Fruit fly (Drosophila melanogaster) whole organism, embryonic: Measurements from ENCODE around the gene SMC6.

Source experiments
- BEAF-32 ChIP-seq: fragments of 200-800 bp; sonication (Bioruptor generic); optimal IDR thresholded peaks from 3 replicates; lab custom pipeline; 2017; ENCODE audit warnings: missing biosample characterization, missing genetic modification characterization, mild to moderate bottlenecking, moderate library complexity, missing genetic modification reagents
- Bgb ChIP-seq: fragments of 200-800 bp; sonication (Bioruptor generic); IDR thresholded peaks from 2 replicates; pipeline ENCODE4 v1.3.6; 2022; ENCODE audit warnings: missing biosample characterization, missing genetic modification characterization; ENCODE audit not compliant: partially characterized antibody
- Bteb2 ChIP-seq: fragments of 200-800 bp; sonication (Bioruptor generic); optimal IDR thresholded peaks from 2 replicates; lab custom pipeline; 2016; ENCODE audit warnings: missing biosample characterization, missing genetic modification characterization
- C15 ChIP-seq: fragments of 200-800 bp; sonication (Bioruptor generic); IDR thresholded peaks from 3 replicates; pipeline ENCODE4 v1.3.6; 2022; ENCODE audit warnings: missing biosample characterization, missing genetic modification characterization
- CG14710 ChIP-seq: fragments of 200-800 bp; sonication (Bioruptor generic); optimal IDR thresholded peaks from 3 replicates; lab custom pipeline; 2019; ENCODE audit warnings: missing biosample characterization, mild to moderate bottlenecking, missing genetic modification characterization, moderate library complexity
- CG15696 ChIP-seq: fragments of 200-800 bp; sonication (Bioruptor generic); optimal IDR thresholded peaks from 2 replicates; lab custom pipeline; 2019; ENCODE audit warnings: missing biosample characterization, mild to moderate bottlenecking, missing genetic modification characterization, moderate library complexity
- CG1602 ChIP-seq: fragments of 200-800 bp; sonication (Bioruptor generic); optimal IDR thresholded peaks from 3 replicates; lab custom pipeline; 2016; ENCODE audit warnings: missing biosample characterization, missing genetic modification characterization
- CG17385 ChIP-seq: fragments of 200-800 bp; sonication (Bioruptor generic); optimal IDR thresholded peaks from 3 replicates; lab custom pipeline; 2018; ENCODE audit warnings: missing biosample characterization, mild to moderate bottlenecking, missing genetic modification characterization
- CG17568 ChIP-seq: fragments of 200-800 bp; sonication (Bioruptor generic); optimal IDR thresholded peaks from 2 replicates; lab custom pipeline; 2018; ENCODE audit warnings: missing biosample characterization, mild to moderate bottlenecking, missing genetic modification characterization, moderate library complexity
- CG17612 ChIP-seq: fragments of 200-800 bp; sonication (Bioruptor generic); IDR thresholded peaks from 2 replicates; pipeline ENCODE4 v1.3.6; 2022; ENCODE audit warnings: missing biosample characterization, missing genetic modification characterization
- CG31365 ChIP-seq: fragments of 200-800 bp; sonication (Bioruptor generic); optimal IDR thresholded peaks from 2 replicates; lab custom pipeline; 2018; ENCODE audit warnings: missing biosample characterization, mild to moderate bottlenecking, missing genetic modification characterization
- CG34224 ChIP-seq: fragments of 200-800 bp; sonication (Bioruptor generic); IDR thresholded peaks from 3 replicates; pipeline ENCODE4 v1.3.6; 2022; ENCODE audit warnings: missing biosample characterization, missing genetic modification characterization; ENCODE audit not compliant: partially characterized antibody
- CG3847 ChIP-seq: fragments of 200-800 bp; sonication (Bioruptor generic); IDR thresholded peaks from 2 replicates; pipeline ENCODE4 v1.3.6; 2022; ENCODE audit warnings: missing biosample characterization, missing genetic modification characterization
- CG4730 ChIP-seq: fragments of 200-800 bp; sonication (Bioruptor generic); IDR thresholded peaks from 2 replicates; pipeline ENCODE4 v1.3.6; 2022; ENCODE audit warnings: missing biosample characterization, missing genetic modification characterization
- CG5180 ChIP-seq: fragments of 200-800 bp; sonication (Bioruptor generic); optimal IDR thresholded peaks from 3 replicates; lab custom pipeline; 2017; ENCODE audit warnings: missing biosample characterization, missing genetic modification characterization, mild to moderate bottlenecking, moderate library complexity, missing genetic modification reagents
- CG6272 ChIP-seq: fragments of 200-800 bp; sonication (Bioruptor generic); IDR thresholded peaks from 2 replicates; pipeline ENCODE4 v1.3.6; 2022; ENCODE audit warnings: missing biosample characterization, missing genetic modification characterization
- CG6654 ChIP-seq: fragments of 200-800 bp; sonication (Bioruptor generic); optimal IDR thresholded peaks from 2 replicates; lab custom pipeline; 2017; ENCODE audit warnings: missing biosample characterization, mild to moderate bottlenecking, missing genetic modification characterization
- CG7271 ChIP-seq: fragments of 200-800 bp; sonication (Bioruptor generic); optimal IDR thresholded peaks from 2 replicates; lab custom pipeline; 2018; ENCODE audit warnings: missing biosample characterization, mild to moderate bottlenecking, missing genetic modification characterization, moderate library complexity
- CG9215 ChIP-seq: fragments of 200-800 bp; sonication (Bioruptor generic); IDR thresholded peaks from 2 replicates; pipeline ENCODE4 v1.3.6; 2022; ENCODE audit warnings: missing biosample characterization, missing genetic modification characterization
- CrebB ChIP-seq: fragments of 200-800 bp; sonication (Bioruptor generic); optimal IDR thresholded peaks from 3 replicates; lab custom pipeline; 2018; ENCODE audit warnings: missing biosample characterization, mild to moderate bottlenecking, missing genetic modification characterization
- D19A ChIP-seq: fragments of 200-800 bp; optimal IDR thresholded peaks from 3 replicates; lab custom pipeline; 2019; ENCODE audit warnings: missing biosample characterization, mild to moderate bottlenecking, missing genetic modification characterization, moderate library complexity
- Dek ChIP-seq: fragments of 200-800 bp; sonication (Bioruptor generic); optimal IDR thresholded peaks from 3 replicates; lab custom pipeline; 2019; ENCODE audit warnings: missing biosample characterization, mild to moderate bottlenecking, missing genetic modification characterization, moderate library complexity
- Dip2 ChIP-seq: fragments of 200-800 bp; sonication (Bioruptor generic); IDR thresholded peaks from 2 replicates; pipeline ENCODE4 v1.3.6; 2022; ENCODE audit warnings: missing biosample characterization, missing genetic modification characterization
- GATAe ChIP-seq: fragments of 200-800 bp; sonication (Bioruptor generic); conservative IDR thresholded peaks from 2 replicates; pipeline ENCODE4 v1.3.6; 2022; ENCODE audit warnings: missing biosample characterization, missing genetic modification characterization
- Gsc ChIP-seq: fragments of 200-800 bp; sonication (Bioruptor generic); IDR thresholded peaks from 2 replicates; pipeline ENCODE4 v1.3.6; 2022; ENCODE audit warnings: missing biosample characterization, missing genetic modification characterization
- Hr51 ChIP-seq, 2 experiments: fragments of 200-800 bp; sonication (Bioruptor generic); optimal IDR thresholded peaks; 2 replicates in 1 of 2; 3 replicates in 1 of 2; lab custom pipeline; 2016 to 2018; ENCODE audit warnings: missing biosample characterization in 2 of 2, missing genetic modification characterization in 2 of 2, mild to moderate bottlenecking in 1 of 2, moderate library complexity in 1 of 2
- Hsf ChIP-seq: fragments of 200-800 bp; sonication (Bioruptor generic); optimal IDR thresholded peaks from 3 replicates; lab custom pipeline; 2016; ENCODE audit warnings: missing biosample characterization, missing genetic modification characterization
- NC2α ChIP-seq: fragments of 200-800 bp; sonication (Bioruptor generic); optimal IDR thresholded peaks from 2 replicates; lab custom pipeline; 2016; ENCODE audit warnings: missing biosample characterization, missing genetic modification characterization
- Ravus ChIP-seq: fragments of 200-800 bp; sonication (Bioruptor generic); IDR thresholded peaks from 2 replicates; pipeline ENCODE4 v1.3.6; 2022; ENCODE audit warnings: missing biosample characterization, missing genetic modification characterization
- Rx ChIP-seq: fragments of 200-800 bp; sonication (Bioruptor generic); IDR thresholded peaks from 2 replicates; pipeline ENCODE4 v1.3.6; 2022; ENCODE audit warnings: missing biosample characterization, missing genetic modification characterization
- ap ChIP-seq: fragments of 200-800 bp; sonication (Bioruptor generic); IDR thresholded peaks from 2 replicates; pipeline ENCODE4 v1.3.6; 2022; ENCODE audit warnings: missing biosample characterization, missing genetic modification characterization
- bab2 ChIP-seq: fragments of 200-800 bp; sonication (Bioruptor generic); optimal IDR thresholded peaks from 2 replicates; lab custom pipeline; 2016; ENCODE audit warnings: missing biosample characterization, missing genetic modification characterization
- danr ChIP-seq: fragments of 200-800 bp; sonication (Bioruptor generic); IDR thresholded peaks from 2 replicates; pipeline ENCODE4 v1.3.6; 2022; ENCODE audit warnings: missing biosample characterization, missing genetic modification characterization
- dmrt11E ChIP-seq: fragments of 200-800 bp; sonication (Bioruptor generic); optimal IDR thresholded peaks from 3 replicates; lab custom pipeline; 2018; ENCODE audit warnings: missing biosample characterization, mild to moderate bottlenecking, missing genetic modification characterization, moderate library complexity
- fd96Cb ChIP-seq: fragments of 200-800 bp; sonication (Bioruptor generic); optimal IDR thresholded peaks from 2 replicates; lab custom pipeline; 2018; ENCODE audit warnings: missing biosample characterization, mild to moderate bottlenecking, missing genetic modification characterization, moderate library complexity
- ftz-f1 ChIP-seq: fragments of 200-800 bp; sonication (Bioruptor generic); optimal IDR thresholded peaks from 2 replicates; lab custom pipeline; 2016; ENCODE audit warnings: missing biosample characterization, missing genetic modification characterization
- gt ChIP-seq: fragments of 200-800 bp; sonication (Bioruptor generic); IDR thresholded peaks from 2 replicates; pipeline ENCODE4 v1.3.6; 2022; ENCODE audit warnings: missing biosample characterization, missing genetic modification characterization
- h ChIP-seq: fragments of >200 bp; optimal IDR thresholded peaks from 2 replicates; lab custom pipeline; 2017
- jigr1 ChIP-seq: fragments of 200-800 bp; sonication (Bioruptor generic); IDR thresholded peaks from 3 replicates; pipeline ENCODE4 v1.3.6; 2022; ENCODE audit warnings: missing biosample characterization, missing genetic modification characterization
- lab ChIP-seq: fragments of 200-800 bp; sonication (Bioruptor generic); optimal IDR thresholded peaks from 3 replicates; lab custom pipeline; 2017; ENCODE audit warnings: missing biosample characterization, missing genetic modification characterization, mild to moderate bottlenecking, moderate library complexity, missing genetic modification reagents
- lola ChIP-seq, 3 experiments: fragments of >200 bp in 2 of 3; fragments of 200-800 bp in 1 of 3; sonication (Bioruptor generic) in 1 of 3; optimal IDR thresholded peaks; 2 replicates each; lab custom pipeline; 2017 to 2019; ENCODE audit warnings: missing biosample characterization in 3 of 3, missing genetic modification characterization in 3 of 3, mild to moderate bottlenecking in 1 of 3, moderate library complexity in 1 of 3
- pho ChIP-seq: fragments of 200-800 bp; sonication (Bioruptor generic); optimal IDR thresholded peaks from 2 replicates; lab custom pipeline; 2016; ENCODE audit warnings: missing biosample characterization, missing genetic modification characterization
- psq ChIP-seq: fragments of 200-800 bp; sonication (Bioruptor generic); optimal IDR thresholded peaks from 2 replicates; lab custom pipeline; 2017; ENCODE audit warnings: missing biosample characterization, missing genetic modification characterization
- trem ChIP-seq: fragments of 200-800 bp; optimal IDR thresholded peaks from 3 replicates; lab custom pipeline; 2019; ENCODE audit warnings: missing biosample characterization, mild to moderate bottlenecking, missing genetic modification characterization, moderate library complexity
- wek ChIP-seq: fragments of 200-800 bp; sonication (Bioruptor generic); optimal IDR thresholded peaks from 3 replicates; lab custom pipeline; 2018; ENCODE audit warnings: missing biosample characterization, mild to moderate bottlenecking, missing genetic modification characterization, moderate library complexity
- zen ChIP-seq: fragments of 200-800 bp; sonication (Bioruptor generic); optimal IDR thresholded peaks from 3 replicates; lab custom pipeline; 2018; ENCODE audit warnings: missing biosample characterization, mild to moderate bottlenecking, missing genetic modification characterization, moderate library complexity

SMC6 gene

DNA sequence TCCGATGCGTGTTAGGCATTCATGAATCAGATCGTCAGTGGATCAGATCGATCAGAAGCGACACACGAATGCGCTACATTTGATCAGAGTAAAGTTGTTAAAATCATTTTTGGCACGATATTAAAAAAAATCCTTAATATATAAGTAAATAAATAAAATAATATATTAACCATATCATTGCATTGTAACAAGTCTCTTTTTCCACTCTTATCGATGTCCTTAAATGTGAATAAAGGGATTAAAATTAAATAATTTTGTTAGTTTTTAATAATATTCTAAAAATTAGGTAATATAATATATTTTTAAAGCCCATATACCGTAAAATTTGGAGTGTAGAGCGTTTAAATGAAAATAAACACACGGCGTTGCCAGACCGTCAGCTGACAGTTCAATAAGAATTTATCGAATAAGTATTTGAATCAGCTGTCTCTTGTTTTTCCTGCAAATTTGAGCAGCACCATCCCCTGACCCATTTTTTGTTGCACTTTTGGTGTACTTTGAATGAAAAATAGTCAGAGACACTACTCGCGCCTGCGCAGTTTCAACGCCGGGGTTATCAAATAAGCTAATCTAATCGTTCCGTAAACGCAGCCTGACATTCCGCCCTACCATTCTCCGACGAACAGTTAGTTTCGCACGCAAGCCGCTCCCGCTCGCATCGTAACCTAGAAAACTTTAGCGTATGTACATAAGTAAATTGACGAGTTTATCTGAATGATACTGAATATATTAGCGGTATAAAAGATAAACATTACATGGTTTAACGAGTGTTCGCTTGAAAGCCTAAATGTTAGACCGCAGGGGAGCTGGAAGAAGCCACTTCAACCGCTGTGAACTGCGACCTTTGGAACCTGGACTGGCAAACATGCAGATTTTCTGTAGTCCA lies 41.1 kb downstream of the SMC6 start, which contains the start of the genes p38a and CG6178 (continued):
- TF ChIP-seq CG6654 (peak; percentile 90), psq (GFP tag; lab: Kevin White, UChicago) (peak; percentile 90), CG31365 (tag; lab: Kevin White, UChicago) (peak; percentile 9), h (lab: Kevin White, UChicago) (no peak), trem (tag; lab: Kevin White, UChicago) (peak; percentile 93), gt (peak; percentile 86), CG34224 (GFP tag; lab: Robert Waterston, UW) (0 out of 3 replicates have a peak, but pooled peaks have one; percentile 25), CG14710 (tag; lab: Kevin White, UChicago) (peak; percentile 97), Rx (GFP tag; lab: Robert Waterston, UW) (peak; percentile 88), BEAF-32 (GFP tag; lab: Kevin White, UChicago) (peak; percentile 15), lab (GFP tag; lab: Kevin White, UChicago) (peak; percentile 98), CG6272 (GFP tag; lab: Robert Waterston, UW) (peak; percentile 94), pho (GFP tag; lab: Kevin White, UChicago) (peak; percentile 55), Dek (tag; lab: Kevin White, UChicago) (peak; percentile 98), CG17385 (GFP tag; lab: Kevin White, UChicago) (peak; percentile 94), Dip2 (GFP tag; lab: Robert Waterston, UW) (peak; percentile 56)

DNA sequence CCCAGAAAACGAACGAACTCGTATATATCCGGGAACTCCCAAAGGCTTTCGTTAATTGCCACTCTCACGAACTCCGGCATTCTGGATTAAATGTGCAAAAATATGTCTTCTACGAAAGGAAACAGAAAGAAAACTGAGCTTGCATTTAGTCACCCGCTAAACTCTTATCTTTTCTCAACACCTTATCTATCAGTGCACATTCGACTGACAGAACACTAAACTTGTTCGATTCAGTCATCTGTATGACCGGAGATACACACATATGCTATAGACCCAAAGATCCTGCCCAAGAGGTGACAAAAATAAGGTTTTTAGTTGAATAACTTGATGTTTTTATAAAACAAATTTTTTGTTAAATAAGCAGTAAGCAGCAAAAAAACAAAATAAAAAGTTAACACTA lies 43.1 kb downstream of the SMC6 start, which contains the start of gene p38c:
Gene p38c (minus strand): TSS at position 101 of the 400 bp plus-strand sequence.
- TF ChIP-seq CG1602 (GFP tag; lab: Kevin White, UChicago) (no peak), CG5180 (GFP tag; lab: Kevin White, UChicago) (peak; percentile 71)

DNA sequence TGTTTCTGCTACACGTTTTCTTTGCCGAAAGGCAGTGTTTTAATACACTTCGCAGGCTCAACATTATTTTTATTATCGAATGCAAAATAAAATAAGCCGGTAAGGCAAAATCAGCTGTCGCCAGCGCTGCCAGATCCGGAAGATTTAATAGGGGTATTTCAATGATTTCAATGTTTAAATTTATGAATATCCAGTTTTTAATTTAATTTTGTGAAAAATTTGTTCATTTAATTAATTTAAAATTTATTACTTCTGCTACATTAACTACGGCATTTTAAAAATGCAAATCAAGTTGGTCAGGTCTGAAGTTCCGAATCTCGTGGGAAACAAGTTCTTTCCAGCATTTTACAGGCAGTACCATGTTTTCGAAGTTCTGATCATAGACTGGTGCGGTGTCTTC lies 44.4 kb downstream of the SMC6 start, which contains the start of gene Slimp:
Gene Slimp (minus strand): TSS at position 130 of the 400 bp plus-strand sequence.
- TF ChIP-seq zen (tag; lab: Kevin White, UChicago): no peak
- TF ChIP-seq Gsc (GFP tag; lab: Robert Waterston, UW): no peak
- no peak for TF ChIP-seq fd96Cb
- no peak for TF ChIP-seq ftz-f1 (GFP tag; lab: Kevin White, UChicago)
- TF ChIP-seq jigr1 (GFP tag; lab: Robert Waterston, UW): no peak
- TF ChIP-seq CrebB: no peak
- TF ChIP-seq Ravus (GFP tag; lab: Robert Waterston, UW): no peak
- no peak for TF ChIP-seq ap (GFP tag; lab: Robert Waterston, UW)
- TF ChIP-seq dmrt11E (tag; lab: Kevin White, UChicago): no peak
- TF ChIP-seq trem (tag; lab: Kevin White, UChicago): peak; percentile 28
- TF ChIP-seq CG7271: no peak
- no peak for TF ChIP-seq Bteb2 (GFP tag; lab: Kevin White, UChicago)
- peak; percentile 48 for TF ChIP-seq D19A (tag; lab: Kevin White, UChicago)
- TF ChIP-seq Hr51 (GFP tag; optimal IDR thresholded peaks at IDR 0.05; lab: Kevin White, UChicago): peak in 1 of 2 experiments; percentile 26
- no peak for TF ChIP-seq CG4730 (GFP tag; lab: Robert Waterston, UW)
- peak in 1 of 3 experiments; percentile 31 for TF ChIP-seq lola (GFP tag; optimal IDR thresholded peaks at IDR 0.05; lab: Kevin White, UChicago)
- TF ChIP-seq bab2 (GFP tag; lab: Kevin White, UChicago): no peak
- TF ChIP-seq C15 (GFP tag; lab: Robert Waterston, UW): no peak
- peak; percentile 5; the same call in 1 of the 2 replicates for TF ChIP-seq CG3847 (GFP tag; lab: Robert Waterston, UW)
- TF ChIP-seq CG15696 (tag; lab: Kevin White, UChicago): no peak
- TF ChIP-seq CG9215 (GFP tag; lab: Robert Waterston, UW): no peak
- no peak for TF ChIP-seq Bgb
- no peak for TF ChIP-seq GATAe
- peak; percentile 98 for TF ChIP-seq wek (GFP tag; lab: Kevin White, UChicago)
- no peak for TF ChIP-seq NC2α (GFP tag; lab: Kevin White, UChicago)
- TF ChIP-seq danr (GFP tag; lab: Robert Waterston, UW): no peak
- no peak for TF ChIP-seq CG17612 (GFP tag; lab: Robert Waterston, UW)
- no peak for TF ChIP-seq CG17568 (GFP tag; lab: Kevin White, UChicago)
- TF ChIP-seq Hsf (GFP tag; lab: Kevin White, UChicago): peak; percentile 7
